Fruit fly (Drosophila melanogaster): ENCODE measurements around the gene CG31464.

Gene CG31464

dm6 chr3R:8305110-8305509 lies 14.1 kb downstream of the CG31464 start, which contains the start of gene Sgt1 (continued):
- TF ChIP-seq pzg (GFP tag; optimal IDR thresholded peaks at IDR 0.05) (peak; percentile 99), Nf-YB (GFP tag; optimal IDR thresholded peaks at IDR 0.05) (no peak), dpn (GFP tag; optimal IDR thresholded peaks at IDR 0.05) (peak; percentile 34 to 68), HLHmδ (GFP tag; optimal IDR thresholded peaks at IDR 0.05) (no peak), run (tag; optimal IDR thresholded peaks at IDR 0.05) (no peak), Oaz (GFP tag; IDR thresholded peaks at IDR 0.05) (no peak), CG11695 (GFP tag; IDR thresholded peaks at IDR 0.05) (no peak), ci (GFP tag; IDR thresholded peaks at IDR 0.05) (no peak), Gsc (GFP tag; IDR thresholded peaks at IDR 0.05) (no peak), Ets97D (GFP tag; optimal IDR thresholded peaks at IDR 0.05) (peak; percentile 87), Kr (GFP tag; optimal IDR thresholded peaks at IDR 0.05) (no peak), CG12744 (GFP tag; optimal IDR thresholded peaks at IDR 0.05) (peak; percentile 11), dan (GFP tag; IDR thresholded peaks at IDR 0.05) (no peak), CG10431 (GFP tag; optimal IDR thresholded peaks at IDR 0.05) (no peak), CG4854 (GFP tag; optimal IDR thresholded peaks at IDR 0.05) (peak; percentile 6), Max (GFP tag; optimal IDR thresholded peaks at IDR 0.05) (peak; percentile 34), CG17912 (GFP tag; optimal IDR thresholded peaks at IDR 0.05) (peak; percentile 30), emc (GFP tag; optimal IDR thresholded peaks at IDR 0.05) (no peak), Chrac-16 (GFP tag; optimal IDR thresholded peaks at IDR 0.05) (peak; percentile 8), B-H1 (GFP tag; IDR thresholded peaks at IDR 0.05) (no peak), CG6272 (GFP tag; IDR thresholded peaks at IDR 0.05) (0 out of 2 replicates have a peak, but pooled peaks have one; percentile 28), YL-1 (GFP tag; optimal IDR thresholded peaks at IDR 0.05) (peak; percentile 87), CG12391 (tag; optimal IDR thresholded peaks at IDR 0.05) (peak; percentile 46), CG4617 (GFP tag; optimal IDR thresholded peaks at IDR 0.05; ENCODE audit: borderline replicate concordance) (peak; percentile 83), CG18599 (GFP tag; optimal IDR thresholded peaks at IDR 0.05) (no peak), Hr39 (optimal IDR thresholded peaks at IDR 0.05) (no peak), tgo (GFP tag; IDR thresholded peaks at IDR 0.05) (no peak), Hand (GFP tag; optimal IDR thresholded peaks at IDR 0.05) (no peak), bab2 (GFP tag; optimal IDR thresholded peaks at IDR 0.05) (peak; percentile 41), kay (GFP tag; optimal IDR thresholded peaks at IDR 0.05) (no peak), CG14710 (tag; optimal IDR thresholded peaks at IDR 0.05) (peak; percentile 69), CG17802 (tag; optimal IDR thresholded peaks at IDR 0.05) (no peak), eve (GFP tag; optimal IDR thresholded peaks at IDR 0.05) (no peak), Spps (tag; optimal IDR thresholded peaks at IDR 0.05) (no peak), ERR (GFP tag; optimal IDR thresholded peaks at IDR 0.05) (peak; percentile 51), CG3838 (GFP tag; optimal IDR thresholded peaks at IDR 0.05) (no peak), pnt (GFP tag; optimal IDR thresholded peaks at IDR 0.05) (no peak), B-H2 (GFP tag; optimal IDR thresholded peaks at IDR 0.05) (peak; percentile 88), odd (GFP tag; optimal IDR thresholded peaks at IDR 0.05) (no peak), gcm (GFP tag; optimal IDR thresholded peaks at IDR 0.05) (no peak), D19B (GFP tag; optimal IDR thresholded peaks at IDR 0.05) (no peak), nerfin-1 (tag; optimal IDR thresholded peaks at IDR 0.05) (no peak), ato (GFP tag; IDR thresholded peaks at IDR 0.05; ENCODE audit: partially characterized antibody) (peak; percentile 99), pb (GFP tag; optimal IDR thresholded peaks at IDR 0.05) (no peak), lov (optimal IDR thresholded peaks at IDR 0.05) (no peak), lov (GFP tag; IDR thresholded peaks at IDR 0.05) (no peak), Sin3A (optimal IDR thresholded peaks at IDR 0.05) (peak; percentile 67), HLH4C (GFP tag; IDR thresholded peaks at IDR 0.05; ENCODE audit: partially characterized antibody) (peak; percentile 91), mld (GFP tag; IDR thresholded peaks at IDR 0.05; ENCODE audit: partially characterized antibody) (peak; percentile 88), br (optimal IDR thresholded peaks at IDR 0.05) (no peak), nerfin-2 (GFP tag; IDR thresholded peaks at IDR 0.05; ENCODE audit: partially characterized antibody) (peak; percentile 89), zf30C (GFP tag; optimal IDR thresholded peaks at IDR 0.05) (no peak), Mes4 (GFP tag; optimal IDR thresholded peaks at IDR 0.05) (peak; percentile 5)
